Worm (Caenorhabditis elegans) whole organism, late embryonic: ENCODE measurements around the gene flwr-1.

Source experiments
- C08G9.2 ChIP-seq: sonication (generic microtip); optimal IDR thresholded peaks from 2 replicates; lab custom pipeline; 2016; ENCODE audit warnings: mild to moderate bottlenecking, missing genetic modification characterization, moderate library complexity, missing compliant biosample characterization
- C38D4.7 ChIP-seq: fragments of 200-800 bp; sonication (Bioruptor generic); optimal IDR thresholded peaks from 2 replicates; lab custom pipeline; 2018; ENCODE audit warnings: mild to moderate bottlenecking, missing genetic modification characterization, moderate library complexity, missing compliant biosample characterization
- F13H6.1 ChIP-seq: sonication (generic microtip); optimal IDR thresholded peaks from 2 replicates; lab custom pipeline; 2016; ENCODE audit warnings: missing genetic modification characterization, missing compliant biosample characterization
- K02D7.2 ChIP-seq: sonication (generic microtip); optimal IDR thresholded peaks from 2 replicates; lab custom pipeline; 2017; ENCODE audit warnings: mild to moderate bottlenecking, missing genetic modification characterization, missing compliant biosample characterization
- K09A11.1 ChIP-seq: sonication (generic microtip); optimal IDR thresholded peaks from 2 replicates; lab custom pipeline; 2017; ENCODE audit warnings: antibody characterized with exemption, mild to moderate bottlenecking, missing genetic modification characterization, missing compliant biosample characterization; ENCODE audit not compliant: insufficient read depth
- T23F11.4 ChIP-seq: fragments of 200-800 bp; sonication (Bioruptor generic); optimal IDR thresholded peaks from 2 replicates; lab custom pipeline; 2018; ENCODE audit warnings: mild to moderate bottlenecking, missing genetic modification characterization, missing compliant biosample characterization
- Y22D7AL.16 ChIP-seq: sonication (generic microtip); optimal IDR thresholded peaks from 2 replicates; lab custom pipeline; 2016; ENCODE audit warnings: missing genetic modification characterization, missing compliant biosample characterization
- ama-1 ChIP-seq: fragments of 150-350 bp; optimal IDR thresholded peaks from 2 replicates; lab custom pipeline; 2014
- ceh-14 ChIP-seq: sonication (generic microtip); optimal IDR thresholded peaks from 2 replicates; lab custom pipeline; 2016; ENCODE audit warnings: missing genotype, missing genetic modification characterization, missing compliant biosample characterization
- ceh-18 ChIP-seq: sonication (generic microtip); optimal IDR thresholded peaks from 2 replicates; lab custom pipeline; 2016; ENCODE audit warnings: missing genetic modification characterization, missing compliant biosample characterization
- ceh-24 ChIP-seq: sonication (generic microtip); optimal IDR thresholded peaks from 2 replicates; lab custom pipeline; 2016; ENCODE audit warnings: mild to moderate bottlenecking, missing genetic modification characterization, missing compliant biosample characterization
- ceh-31 ChIP-seq: sonication (generic microtip); optimal IDR thresholded peaks from 2 replicates; lab custom pipeline; 2016; ENCODE audit warnings: missing genetic modification characterization, missing compliant biosample characterization
- ceh-34 ChIP-seq: sonication (generic microtip); optimal IDR thresholded peaks from 2 replicates; lab custom pipeline; 2016; ENCODE audit warnings: mild to moderate bottlenecking, missing genetic modification characterization, missing compliant biosample characterization
- ceh-45 ChIP-seq: fragments of 200-800 bp; sonication (Bioruptor generic); IDR thresholded peaks from 2 replicates; pipeline ENCODE4 v1.3.6; 2022; ENCODE audit warnings: missing genetic modification reagents, missing genetic modification characterization, missing compliant biosample characterization
- ceh-9 ChIP-seq: sonication (generic microtip); optimal IDR thresholded peaks from 2 replicates; lab custom pipeline; 2016; ENCODE audit warnings: mild to moderate bottlenecking, missing genetic modification characterization, inconsistent platforms, missing compliant biosample characterization
- elt-2 ChIP-seq: sonication (generic microtip); optimal IDR thresholded peaks from 2 replicates; lab custom pipeline; 2016; ENCODE audit warnings: missing genetic modification reagents, missing genetic modification characterization, missing compliant biosample characterization
- elt-4 ChIP-seq: sonication (generic microtip); optimal IDR thresholded peaks from 2 replicates; lab custom pipeline; 2016; ENCODE audit warnings: missing genetic modification characterization, missing compliant biosample characterization
- ets-4 ChIP-seq: sonication (generic microtip); optimal IDR thresholded peaks from 2 replicates; lab custom pipeline; 2016; ENCODE audit warnings: missing genetic modification characterization, missing compliant biosample characterization
- fax-1 ChIP-seq: sonication (generic microtip); optimal IDR thresholded peaks from 2 replicates; lab custom pipeline; 2016; ENCODE audit warnings: missing genotype, missing genetic modification characterization, missing compliant biosample characterization
- gmeb-2 ChIP-seq: sonication (generic microtip); optimal IDR thresholded peaks from 2 replicates; lab custom pipeline; 2016; ENCODE audit warnings: missing genetic modification characterization, inconsistent platforms, missing compliant biosample characterization
- hlh-13 ChIP-seq: fragments of 200-800 bp; sonication (Bioruptor generic); optimal IDR thresholded peaks from 2 replicates; lab custom pipeline; 2018; ENCODE audit warnings: mild to moderate bottlenecking, missing genetic modification characterization, missing compliant biosample characterization
- lim-6 ChIP-seq: sonication (generic microtip); optimal IDR thresholded peaks from 2 replicates; lab custom pipeline; 2016; ENCODE audit warnings: missing genetic modification characterization, missing compliant biosample characterization
- lin-11 ChIP-seq: fragments of 200-800 bp; sonication (Bioruptor generic); optimal IDR thresholded peaks from 2 replicates; lab custom pipeline; 2018; ENCODE audit warnings: mild to moderate bottlenecking, missing genetic modification characterization, missing compliant biosample characterization
- nfya-1 ChIP-seq: sonication (generic microtip); optimal IDR thresholded peaks from 2 replicates; lab custom pipeline; 2017; ENCODE audit warnings: missing genetic modification characterization, mild to moderate bottlenecking, missing compliant biosample characterization, antibody characterized with exemption, moderate library complexity
- nhr-232 ChIP-seq: sonication (generic microtip); optimal IDR thresholded peaks from 2 replicates; lab custom pipeline; 2016; ENCODE audit warnings: missing genetic modification characterization, missing compliant biosample characterization
- npax-4 ChIP-seq: sonication (generic microtip); optimal IDR thresholded peaks from 2 replicates; lab custom pipeline; 2016; ENCODE audit warnings: missing genetic modification characterization, missing compliant biosample characterization
- odd-2 ChIP-seq: sonication (generic microtip); optimal IDR thresholded peaks from 2 replicates; lab custom pipeline; 2017; ENCODE audit warnings: antibody characterized with exemption, mild to moderate bottlenecking, missing genetic modification characterization, missing compliant biosample characterization
- pag-3 ChIP-seq: sonication (generic microtip); optimal IDR thresholded peaks from 2 replicates; lab custom pipeline; 2016; ENCODE audit warnings: missing compliant biosample characterization, missing genetic modification characterization, borderline replicate concordance
- pat-9 ChIP-seq: fragments of 200-800 bp; sonication (Bioruptor generic); optimal IDR thresholded peaks from 2 replicates; lab custom pipeline; 2018; ENCODE audit warnings: mild to moderate bottlenecking, missing genetic modification characterization, moderate library complexity, missing compliant biosample characterization
- pros-1 ChIP-seq: fragments of 150-350 bp; optimal IDR thresholded peaks from 2 replicates; lab custom pipeline; 2014; ENCODE audit warnings: missing biosample characterization, missing genetic modification reagents, missing genetic modification characterization
- ref-2 ChIP-seq: sonication (generic microtip); optimal IDR thresholded peaks from 2 replicates; lab custom pipeline; 2016; ENCODE audit warnings: missing genetic modification characterization, missing compliant biosample characterization
- rnt-1 ChIP-seq: sonication (generic microtip); optimal IDR thresholded peaks from 2 replicates; lab custom pipeline; 2016; ENCODE audit warnings: missing genetic modification characterization, missing compliant biosample characterization
- sdc-2 ChIP-seq: sonication (generic microtip); optimal IDR thresholded peaks from 2 replicates; lab custom pipeline; 2016; ENCODE audit warnings: missing genotype, missing genetic modification characterization, missing compliant biosample characterization
- sox-4 ChIP-seq: sonication (generic microtip); optimal IDR thresholded peaks from 2 replicates; lab custom pipeline; 2017; ENCODE audit warnings: mild to moderate bottlenecking, missing genetic modification characterization, inconsistent platforms, missing compliant biosample characterization
- tbx-2 ChIP-seq: sonication (generic microtip); optimal IDR thresholded peaks from 2 replicates; lab custom pipeline; 2016; ENCODE audit warnings: missing genetic modification characterization, missing compliant biosample characterization
- tbx-7 ChIP-seq: sonication (generic microtip); optimal IDR thresholded peaks from 2 replicates; lab custom pipeline; 2016; ENCODE audit warnings: missing genotype, missing genetic modification characterization, missing compliant biosample characterization
- ttx-3 ChIP-seq: sonication (generic microtip); optimal IDR thresholded peaks from 2 replicates; lab custom pipeline; 2016; ENCODE audit warnings: missing genetic modification reagents, missing genetic modification characterization, missing compliant biosample characterization
- unc-42 ChIP-seq: sonication (generic microtip); optimal IDR thresholded peaks from 2 replicates; lab custom pipeline; 2016; ENCODE audit warnings: missing genotype, missing genetic modification characterization, missing compliant biosample characterization
- unc-55 ChIP-seq: sonication (generic microtip); optimal IDR thresholded peaks from 2 replicates; lab custom pipeline; 2017; ENCODE audit warnings: missing biosample characterization, missing genetic modification reagents, missing genetic modification characterization
- unc-86 ChIP-seq: sonication (generic microtip); optimal IDR thresholded peaks from 2 replicates; lab custom pipeline; 2016; ENCODE audit warnings: missing genetic modification characterization, missing compliant biosample characterization
- zip-5 ChIP-seq: sonication (generic microtip); optimal IDR thresholded peaks from 2 replicates; lab custom pipeline; 2016; ENCODE audit warnings: missing genetic modification characterization, missing compliant biosample characterization
- ztf-16 ChIP-seq: sonication (generic microtip); optimal IDR thresholded peaks from 2 replicates; lab custom pipeline; 2017; ENCODE audit warnings: missing genetic modification characterization, missing compliant biosample characterization

Gene flwr-1

ce11 chrX:15003891-15004550, 34.0 kb upstream of the flwr-1 start, which contains the start of gene slc-25A18.1:
Gene slc-25A18.1 (minus strand): TSS chrX:15003941.
- TF ChIP-seq C38D4.7 (no peak), elt-2 (peak; percentile 72), odd-2 (tag; lab: Kevin White, UChicago) (no peak)

- no peak for TF ChIP-seq ceh-24 (tag; lab: Kevin White, UChicago)
- TF ChIP-seq K02D7.2, result no peak
- no peak for TF ChIP-seq ref-2
- no peak for TF ChIP-seq elt-4 (tag; lab: Kevin White, UChicago)
- TF ChIP-seq npax-4 (tag; lab: Kevin White, UChicago), result no peak
- no peak for TF ChIP-seq ets-4 (tag; lab: Kevin White, UChicago)
- TF ChIP-seq ceh-45, result no peak
- TF ChIP-seq odd-2 (tag; lab: Kevin White, UChicago), result no peak
- TF ChIP-seq tbx-2, result no peak
- no peak for TF ChIP-seq pros-1 (tag; lab: Kevin White, UChicago)
- TF ChIP-seq ama-1 (lab: Kevin White, UChicago), result no peak
- TF ChIP-seq elt-2, result no peak
- no peak for TF ChIP-seq ttx-3 (tag; lab: Kevin White, UChicago)
- TF ChIP-seq fax-1 (tag; lab: Kevin White, UChicago), result no peak
- TF ChIP-seq Y22D7AL.16, result no peak
- no peak for TF ChIP-seq sdc-2 (tag; lab: Kevin White, UChicago)
- no peak for TF ChIP-seq unc-42 (tag; lab: Kevin White, UChicago)
These were observed 29.0 kb upstream of the flwr-1 start, which contains the start of gene cutl-3 for ce11 chrX:14999101-14999500. Gene cutl-3 (minus strand): TSS chrX:14999201.

- TF ChIP-seq unc-86 (no peak), unc-42 (tag; lab: Kevin White, UChicago) (peak; percentile 71)
- TF ChIP-seq, all 69 proteins: peak for 1
These were observed 23.7 kb upstream of the flwr-1 start for ce11 chrX:14993744-14994143.

- TF ChIP-seq Y22D7AL.16, result no peak
- no peak for TF ChIP-seq zip-5 (tag; lab: Kevin White, UChicago)
- no peak for TF ChIP-seq sdc-2 (tag; lab: Kevin White, UChicago)
- TF ChIP-seq npax-4 (tag; lab: Kevin White, UChicago), result no peak
- TF ChIP-seq K09A11.1 (tag; lab: Kevin White, UChicago), result no peak
- TF ChIP-seq hlh-13 (GFP tag; lab: Kevin White, UChicago), result no peak
- no peak for TF ChIP-seq lim-6
- TF ChIP-seq ceh-9 (tag; lab: Kevin White, UChicago), result no peak
- TF ChIP-seq unc-42 (tag; lab: Kevin White, UChicago), result no peak
- no peak for TF ChIP-seq rnt-1
These were observed 21.2 kb upstream of the flwr-1 start, which contains the start of gene iglr-1 for ce11 chrX:14991280-14991679. Gene iglr-1 (minus strand): TSS chrX:14991380.

DNA sequence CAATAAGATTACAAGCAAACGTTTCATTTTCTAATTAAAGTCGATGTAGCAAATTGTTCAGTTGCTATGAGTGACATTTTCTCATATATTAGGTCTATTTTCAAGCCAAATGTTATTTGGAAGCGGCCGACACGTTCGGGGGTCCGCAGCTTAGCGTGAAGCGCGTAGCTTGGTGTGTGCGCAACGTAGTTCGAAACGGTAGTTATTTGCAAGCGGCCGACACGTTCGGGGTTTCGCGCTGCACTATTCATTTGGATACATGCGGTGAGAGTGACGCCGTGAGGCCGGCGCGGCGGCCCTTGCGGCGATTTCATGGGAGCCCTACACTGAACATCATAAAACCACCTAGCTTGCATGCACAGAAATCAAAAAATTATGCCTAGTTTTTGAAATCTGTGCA, 18.1 kb upstream of the flwr-1 start:
- no peak for TF ChIP-seq tbx-7
- no peak for TF ChIP-seq pat-9 (tag; lab: Kevin White, UChicago)

ce11 chrX:14983274-14983673, 13.2 kb upstream of the flwr-1 start, which contains the start of gene rbg-1:
Gene rbg-1 (plus strand): TSS chrX:14983533.
- TF ChIP-seq npax-4 (tag; lab: Kevin White, UChicago) (no peak), C38D4.7 (no peak), C08G9.2 (tag; lab: Kevin White, UChicago) (no peak), F13H6.1 (tag; lab: Kevin White, UChicago) (no peak), gmeb-2 (tag; lab: Kevin White, UChicago) (no peak), unc-55 (GFP tag; lab: Kevin White, UChicago) (peak; percentile 63), pag-3 (tag; lab: Kevin White, UChicago) (no peak), unc-42 (tag; lab: Kevin White, UChicago) (peak; percentile 23), ceh-34 (peak; percentile 29), sox-4 (tag; lab: Kevin White, UChicago) (no peak), nfya-1 (peak; percentile 38), nhr-232 (tag; lab: Kevin White, UChicago) (no peak), lin-11 (no peak), ceh-31 (peak; percentile 58), ceh-14 (no peak), ceh-18 (tag; lab: Kevin White, UChicago) (peak; percentile 42), Y22D7AL.16 (no peak), tbx-2 (peak; percentile 47), ama-1 (lab: Kevin White, UChicago) (no peak), T23F11.4 (GFP tag; lab: Kevin White, UChicago) (no peak), ztf-16 (tag; lab: Kevin White, UChicago) (no peak)
